Fruit fly (Drosophila melanogaster) whole organism, adult: ENCODE data around the gene Scr.

Experiments
- CG14711 ChIP-seq: fragments of 200-800 bp; sonication (Bioruptor generic); optimal IDR thresholded peaks from 2 replicates; lab custom pipeline; 2018; ENCODE audit warnings: missing biosample characterization, mild to moderate bottlenecking, missing genetic modification characterization, moderate library complexity
- CG1620 ChIP-seq: fragments of 200-800 bp; sonication (Bioruptor generic); optimal IDR thresholded peaks from 2 replicates; lab custom pipeline; 2016; ENCODE audit warnings: missing biosample characterization, missing genetic modification characterization
- CG7045 ChIP-seq: fragments of 200-800 bp; sonication (Bioruptor generic); optimal IDR thresholded peaks from 2 replicates; lab custom pipeline; 2017; ENCODE audit warnings: missing biosample characterization, mild to moderate bottlenecking, missing genetic modification characterization
- Clk ChIP-seq: fragments of 200-800 bp; sonication (Bioruptor generic); optimal IDR thresholded peaks from 2 replicates; lab custom pipeline; 2017; ENCODE audit warnings: missing biosample characterization, missing genetic modification characterization
- Crg-1 ChIP-seq: fragments of 200-800 bp; sonication (Bioruptor generic); optimal IDR thresholded peaks from 2 replicates; lab custom pipeline; 2016; ENCODE audit warnings: missing biosample characterization, missing genetic modification characterization
- Hr96 ChIP-seq: fragments of 200-800 bp; sonication (Bioruptor generic); optimal IDR thresholded peaks from 2 replicates; lab custom pipeline; 2016; ENCODE audit warnings: missing biosample characterization, missing genetic modification characterization
- Mnt ChIP-seq: fragments of 200-800 bp; sonication (Bioruptor generic); optimal IDR thresholded peaks from 2 replicates; lab custom pipeline; 2016; ENCODE audit warnings: missing biosample characterization, mild to moderate bottlenecking, missing genetic modification characterization
- cic ChIP-seq: fragments of 200-800 bp; sonication (Bioruptor generic); optimal IDR thresholded peaks from 2 replicates; lab custom pipeline; 2017; ENCODE audit warnings: missing biosample characterization, mild to moderate bottlenecking, missing genetic modification characterization, moderate library complexity
- kay ChIP-seq: fragments of 200-800 bp; sonication (Bioruptor generic); peaks from one replicate; lab custom pipeline; 2016; ENCODE audit warnings: missing biosample characterization, missing genetic modification characterization, borderline replicate concordance
- ovo ChIP-seq: fragments of 200-800 bp; sonication (Bioruptor generic); optimal IDR thresholded peaks from 2 replicates; lab custom pipeline; 2016; ENCODE audit warnings: missing biosample characterization, missing genetic modification characterization
- pad ChIP-seq: fragments of 200-800 bp; sonication (Bioruptor generic); optimal IDR thresholded peaks from 3 replicates; lab custom pipeline; 2017; ENCODE audit warnings: missing biosample characterization, missing genetic modification characterization, mild to moderate bottlenecking, moderate library complexity, missing genetic modification reagents
- tj ChIP-seq: fragments of 200-800 bp; sonication (Bioruptor generic); optimal IDR thresholded peaks from 3 replicates; lab custom pipeline; 2017; ENCODE audit warnings: missing biosample characterization, mild to moderate bottlenecking, missing genetic modification characterization, moderate library complexity
- toe ChIP-seq: fragments of 200-800 bp; sonication (Bioruptor generic); optimal IDR thresholded peaks from 2 replicates; lab custom pipeline; 2016; ENCODE audit warnings: missing biosample characterization, missing genetic modification characterization

- TF ChIP-seq CG14711 (tag; lab: Kevin White, UChicago): no peak
- no peak for TF ChIP-seq Mnt (GFP tag; lab: Kevin White, UChicago)
- TF ChIP-seq kay (GFP tag; lab: Kevin White, UChicago): no peak
- TF ChIP-seq ovo (GFP tag; lab: Kevin White, UChicago): no peak
- TF ChIP-seq CG1620: no peak
- no peak for TF ChIP-seq Crg-1
- TF ChIP-seq Clk: no peak
- TF ChIP-seq cic: no peak
- TF ChIP-seq toe (GFP tag; lab: Kevin White, UChicago): no peak
- TF ChIP-seq tj: no peak
- no peak for TF ChIP-seq Hr96
- TF ChIP-seq CG7045 (GFP tag; lab: Kevin White, UChicago): no peak
- no peak for TF ChIP-seq pad (GFP tag; lab: Kevin White, UChicago)
These were observed 39.9 kb downstream of the Scr start for dm6 chr3R:6809873-6810272.
